Fruit fly (Drosophila melanogaster) whole organism, wandering third instar larva: ENCODE data around the gene shps.
A peak's percentile ranks its signal among the peaks of the same experiment; 100 is the strongest.

Experiments used
- Sp1 ChIP-seq: fragments of 200-800 bp; sonication (Bioruptor generic); optimal IDR thresholded peaks from 3 replicates; lab custom pipeline; 2019; ENCODE audit warnings: missing biosample characterization, mild to moderate bottlenecking, missing genetic modification characterization, moderate library complexity
- h ChIP-seq: fragments of 200-800 bp; sonication (Bioruptor generic); optimal IDR thresholded peaks from 3 replicates; lab custom pipeline; 2016; ENCODE audit warnings: missing biosample characterization, mild to moderate bottlenecking, missing genetic modification characterization
- jim ChIP-seq: fragments of 175-275, 200-325 bp; sonication (Bioruptor generic); optimal IDR thresholded peaks from 2 replicates; lab custom pipeline; 2016; ENCODE audit warnings: missing biosample characterization, mild to moderate bottlenecking, missing genetic modification characterization
- pan ChIP-seq: fragments of >200 bp; optimal IDR thresholded peaks from 2 replicates; lab custom pipeline; 2017
- rgr ChIP-seq: fragments of 200-800 bp; sonication (Bioruptor generic); optimal IDR thresholded peaks from 3 replicates; lab custom pipeline; 2016; ENCODE audit warnings: missing biosample characterization, mild to moderate bottlenecking, missing genetic modification characterization
- tai ChIP-seq: sonication (Bioruptor generic); optimal IDR thresholded peaks from 2 replicates; lab custom pipeline; 2016; ENCODE audit warnings: missing biosample characterization, missing genetic modification characterization

dm6 chr3R:24259278-24260040 is 19.9 kb upstream of the shps start:
- peak; percentile 97 for TF ChIP-seq h
- TF ChIP-seq rgr, result peak; percentile 98
- no peak for TF ChIP-seq jim
- TF ChIP-seq pan (lab: Kevin White, UChicago), result no peak
- peak; percentile 91 for TF ChIP-seq Sp1
- TF ChIP-seq tai (GFP tag; lab: Kevin White, UChicago), result no peak
